Fruit fly (Drosophila melanogaster) S2 (cell line): ENCODE measurements around the gene CG31231.

Source experiments
- CG8478 ChIP-seq: fragments of >200 bp; optimal IDR thresholded peaks from 2 replicates; lab custom pipeline; 2018
- CTCF ChIP-seq, 2 experiments: fragments of >200 bp; optimal IDR thresholded peaks; 2 replicates each; lab custom pipeline; 2018

The CG31231 gene

dm6 chr3R:18667659-18668248, 2.6 kb downstream of the CG31231 start, which contains the start of gene CG31229:
TSS of gene CG31229 (plus strand) at chr3R:18667852.
- TF ChIP-seq CTCF (optimal IDR thresholded peaks at IDR 0.05; lab: Kevin White, UChicago) (no peak), CG8478 (no peak)

dm6 chr3R:18669152-18669551, 4.0 kb downstream of the CG31231 start, which contains the start of gene CG7702:
TSS of gene CG7702 (plus strand) at chr3R:18669390.
- TF ChIP-seq CG8478 (no peak), CTCF (optimal IDR thresholded peaks at IDR 0.05; lab: Kevin White, UChicago) (no peak)

- no peak for TF ChIP-seq CTCF (optimal IDR thresholded peaks at IDR 0.05; lab: Kevin White, UChicago)
- TF ChIP-seq CG8478: no peak
Observed at dm6 chr3R:18669812-18670211, 4.7 kb downstream of the CG31231 start.

dm6 chr3R:18670441-18671111, 5.4 kb downstream of the CG31231 start:
- no peak for TF ChIP-seq CTCF (optimal IDR thresholded peaks at IDR 0.05; lab: Kevin White, UChicago)
- TF ChIP-seq CG8478: no peak

- TF ChIP-seq CG8478 (no peak), CTCF (optimal IDR thresholded peaks at IDR 0.05; lab: Kevin White, UChicago) (no peak)
Observed at dm6 chr3R:18671112-18671729, 6.1 kb downstream of the CG31231 start, which contains the start of gene CG31230. TSS of gene CG31230 (plus strand) at chr3R:18671679.

- no peak for TF ChIP-seq CG8478
Observed at dm6 chr3R:18677500-18677940, 12.4 kb downstream of the CG31231 start, which contains the start of the genes dind and CG7706. TSS of gene dind (minus strand) at chr3R:18677539. TSS of gene CG7706 (plus strand) at chr3R:18677818.

- TF ChIP-seq CTCF (optimal IDR thresholded peaks at IDR 0.05; lab: Kevin White, UChicago) (no peak), CG8478 (no peak)
Observed at dm6 chr3R:18680332-18680731, 15.2 kb downstream of the CG31231 start, which contains the start of the genes CG46318 and ChT. TSS of gene CG46318 (plus strand) at chr3R:18680604. TSS of gene ChT (plus strand) at chr3R:18680604.

- TF ChIP-seq CG8478 (no peak), CTCF (optimal IDR thresholded peaks at IDR 0.05; lab: Kevin White, UChicago) (no peak)
Observed at dm6 chr3R:18681054-18681453, 15.9 kb downstream of the CG31231 start.

dm6 chr3R:18692619-18693018, 27.5 kb downstream of the CG31231 start, which contains the start of gene Muc91C:
TSS of gene Muc91C (minus strand) at chr3R:18692719.
- TF ChIP-seq CG8478 (no peak), CTCF (optimal IDR thresholded peaks at IDR 0.05; lab: Kevin White, UChicago) (no peak)

dm6 chr3R:18693611-18694010, 28.4 kb downstream of the CG31231 start, which contains the start of gene CG14300:
TSS of gene CG14300 (minus strand) at chr3R:18693711.
- TF ChIP-seq CTCF (optimal IDR thresholded peaks at IDR 0.05; lab: Kevin White, UChicago) (no peak), CG8478 (no peak)

dm6 chr3R:18694952-18695351, 29.8 kb downstream of the CG31231 start, which contains the start of gene CG34282:
TSS of gene CG34282 (plus strand) at chr3R:18695252.
- TF ChIP-seq CG8478 (no peak), CTCF (optimal IDR thresholded peaks at IDR 0.05; lab: Kevin White, UChicago) (no peak)

dm6 chr3R:18698855-18699569, 33.9 kb downstream of the CG31231 start:
- TF ChIP-seq CTCF (optimal IDR thresholded peaks at IDR 0.05; lab: Kevin White, UChicago) (no peak), CG8478 (no peak)

- TF ChIP-seq CTCF (optimal IDR thresholded peaks at IDR 0.05; lab: Kevin White, UChicago) (no peak), CG8478 (no peak)
Observed at dm6 chr3R:18703514-18703913, 38.4 kb downstream of the CG31231 start.

dm6 chr3R:18705150-18705549, 40.0 kb downstream of the CG31231 start, which contains the start of the genes ChAT and VAChT:
TSS of gene ChAT (plus strand) at chr3R:18705501.
TSS of gene VAChT (plus strand) at chr3R:18705501.
- TF ChIP-seq CTCF (optimal IDR thresholded peaks at IDR 0.05; lab: Kevin White, UChicago): no peak
- TF ChIP-seq CG8478: no peak

dm6 chr3R:18706289-18706688, 41.1 kb downstream of the CG31231 start:
- TF ChIP-seq CG8478: no peak
- TF ChIP-seq CTCF (optimal IDR thresholded peaks at IDR 0.05; lab: Kevin White, UChicago): no peak
